Fruit fly (Drosophila melanogaster) whole organism, embryonic: ENCODE data around the gene Lamtor4.

Experiments
- Atf-2 ChIP-seq: fragments of 200-800 bp; sonication (Bioruptor generic); optimal IDR thresholded peaks from 2 replicates; lab custom pipeline; 2016; ENCODE audit warnings: missing biosample characterization, missing genetic modification characterization
- Atf6 ChIP-seq: fragments of 200-800 bp; sonication (Bioruptor generic); IDR thresholded peaks from 2 replicates; pipeline ENCODE4 v1.3.6; 2022; ENCODE audit warnings: missing biosample characterization, missing genetic modification characterization
- B-H2 ChIP-seq: fragments of 200-800 bp; sonication (Bioruptor generic); optimal IDR thresholded peaks from 2 replicates; lab custom pipeline; 2018; ENCODE audit warnings: missing biosample characterization, mild to moderate bottlenecking, missing genetic modification characterization
- BEAF-32 ChIP-seq: fragments of 200-800 bp; sonication (Bioruptor generic); optimal IDR thresholded peaks from 3 replicates; lab custom pipeline; 2017; ENCODE audit warnings: missing biosample characterization, missing genetic modification characterization, mild to moderate bottlenecking, moderate library complexity, missing genetic modification reagents
- CG10274 ChIP-seq: fragments of 200-800 bp; sonication (Bioruptor generic); optimal IDR thresholded peaks from 3 replicates; lab custom pipeline; 2017; ENCODE audit warnings: missing biosample characterization, mild to moderate bottlenecking, missing genetic modification characterization
- CG14710 ChIP-seq: fragments of 200-800 bp; sonication (Bioruptor generic); optimal IDR thresholded peaks from 3 replicates; lab custom pipeline; 2019; ENCODE audit warnings: missing biosample characterization, mild to moderate bottlenecking, missing genetic modification characterization, moderate library complexity
- CG15601 ChIP-seq: fragments of 200-800 bp; sonication (Bioruptor generic); optimal IDR thresholded peaks from 3 replicates; lab custom pipeline; 2019; ENCODE audit warnings: missing biosample characterization, mild to moderate bottlenecking, missing genetic modification characterization, moderate library complexity
- CG1647 ChIP-seq: fragments of 200-800 bp; sonication (Bioruptor generic); optimal IDR thresholded peaks from 3 replicates; lab custom pipeline; 2016; ENCODE audit warnings: missing biosample characterization, missing genetic modification characterization
- CG17186 ChIP-seq: fragments of 200-800 bp; sonication (Bioruptor generic); optimal IDR thresholded peaks from 3 replicates; lab custom pipeline; 2017; ENCODE audit warnings: missing biosample characterization, missing genetic modification reagents, missing genetic modification characterization
- CG17328 ChIP-seq: fragments of 200-800 bp; sonication (Bioruptor generic); IDR thresholded peaks from 2 replicates; pipeline ENCODE4 v1.3.6; 2022; ENCODE audit warnings: missing biosample characterization, missing genetic modification characterization
- CG31365 ChIP-seq: fragments of 200-800 bp; sonication (Bioruptor generic); optimal IDR thresholded peaks from 2 replicates; lab custom pipeline; 2018; ENCODE audit warnings: missing biosample characterization, mild to moderate bottlenecking, missing genetic modification characterization
- CG32532 ChIP-seq: fragments of 200-800 bp; sonication (Bioruptor generic); IDR thresholded peaks from 2 replicates; pipeline ENCODE4 v1.3.6; 2022; ENCODE audit warnings: missing biosample characterization, missing genetic modification characterization
- CG3838 ChIP-seq: fragments of 200-800 bp; sonication (Bioruptor generic); optimal IDR thresholded peaks from 3 replicates; lab custom pipeline; 2016; ENCODE audit warnings: missing biosample characterization, missing genetic modification characterization
- CG4820 ChIP-seq: fragments of 200-800 bp; sonication (Bioruptor generic); optimal IDR thresholded peaks from 3 replicates; lab custom pipeline; 2016; ENCODE audit warnings: missing biosample characterization, missing genetic modification characterization
- CG7786 ChIP-seq: fragments of 200-800 bp; sonication (Bioruptor generic); optimal IDR thresholded peaks from 2 replicates; lab custom pipeline; 2016; ENCODE audit warnings: missing biosample characterization, missing genetic modification characterization
- CG8281 ChIP-seq: fragments of 200-800 bp; sonication (Bioruptor generic); optimal IDR thresholded peaks from 2 replicates; lab custom pipeline; 2018; ENCODE audit warnings: missing biosample characterization, mild to moderate bottlenecking, missing genetic modification characterization, moderate library complexity
- CG8478 ChIP-seq: fragments of >200 bp; optimal IDR thresholded peaks from 2 replicates; lab custom pipeline; 2018
- CG9437 ChIP-seq: fragments of 200-800 bp; sonication (Bioruptor generic); optimal IDR thresholded peaks from 2 replicates; lab custom pipeline; 2018; ENCODE audit warnings: missing biosample characterization, mild to moderate bottlenecking, missing genetic modification characterization
- CG9932 ChIP-seq: fragments of 200-800 bp; sonication (Bioruptor generic); IDR thresholded peaks from 2 replicates; pipeline ENCODE4 v1.3.6; 2022; ENCODE audit warnings: missing biosample characterization, missing genetic modification characterization
- Chrac-16 ChIP-seq: fragments of 200-800 bp; sonication (Bioruptor generic); optimal IDR thresholded peaks from 3 replicates; lab custom pipeline; 2016; ENCODE audit warnings: missing biosample characterization, missing genetic modification characterization
- Dfd ChIP-seq, 2 experiments: fragments of >200 bp; optimal IDR thresholded peaks; 2 replicates each; lab custom pipeline; 2017; ENCODE audit warnings: missing biosample characterization in 2 of 2, missing genetic modification characterization in 2 of 2
- Dip2 ChIP-seq: fragments of 200-800 bp; sonication (Bioruptor generic); IDR thresholded peaks from 2 replicates; pipeline ENCODE4 v1.3.6; 2022; ENCODE audit warnings: missing biosample characterization, missing genetic modification characterization
- Fer1 ChIP-seq: fragments of 200-800 bp; sonication (Bioruptor generic); optimal IDR thresholded peaks from 2 replicates; lab custom pipeline; 2017; ENCODE audit warnings: missing biosample characterization, mild to moderate bottlenecking, missing genetic modification characterization
- Fer3 ChIP-seq: fragments of 200-800 bp; sonication (Bioruptor generic); optimal IDR thresholded peaks from 2 replicates; lab custom pipeline; 2018; ENCODE audit warnings: missing biosample characterization, mild to moderate bottlenecking, missing genetic modification characterization, moderate library complexity
- Gug ChIP-seq: fragments of 200-800 bp; sonication (Bioruptor generic); IDR thresholded peaks from 4 replicates; pipeline ENCODE4 v1.3.6; 2022; ENCODE audit warnings: missing biosample characterization, missing genetic modification characterization
- HHEX ChIP-seq: fragments of 200-800 bp; sonication (Bioruptor generic); optimal IDR thresholded peaks from 3 replicates; lab custom pipeline; 2017; ENCODE audit warnings: missing biosample characterization, mild to moderate bottlenecking, missing genetic modification characterization, missing genetic modification reagents
- Hmx ChIP-seq: fragments of 200-800 bp; sonication (Bioruptor generic); optimal IDR thresholded peaks from 2 replicates; lab custom pipeline; 2016; ENCODE audit warnings: missing biosample characterization, missing genetic modification characterization
- Hr3 ChIP-seq: fragments of 200-800 bp; sonication (Bioruptor generic); optimal IDR thresholded peaks from 3 replicates; lab custom pipeline; 2016; ENCODE audit warnings: missing biosample characterization, missing genetic modification characterization
- Kr ChIP-seq: fragments of 200-800 bp; sonication (Bioruptor generic); optimal IDR thresholded peaks from 2 replicates; lab custom pipeline; 2017; ENCODE audit warnings: missing biosample characterization, mild to moderate bottlenecking, missing genetic modification characterization
- Meics ChIP-seq: fragments of 200-800 bp; sonication (Bioruptor generic); optimal IDR thresholded peaks from 2 replicates; lab custom pipeline; 2017; ENCODE audit warnings: missing biosample characterization, mild to moderate bottlenecking, missing genetic modification characterization
- Pdp1 ChIP-seq, 2 experiments: fragments of 200-800 bp; sonication (Bioruptor generic); optimal IDR thresholded peaks; 3 replicates each; lab custom pipeline; 2016; ENCODE audit warnings: missing biosample characterization in 2 of 2, missing genetic modification characterization in 2 of 2, mild to moderate bottlenecking in 1 of 2, moderate library complexity in 1 of 2
- Ravus ChIP-seq: fragments of 200-800 bp; sonication (Bioruptor generic); IDR thresholded peaks from 2 replicates; pipeline ENCODE4 v1.3.6; 2022; ENCODE audit warnings: missing biosample characterization, missing genetic modification characterization
- Side ChIP-seq: fragments of 200-800 bp; sonication (Bioruptor generic); optimal IDR thresholded peaks from 2 replicates; lab custom pipeline; 2016; ENCODE audit warnings: missing biosample characterization, missing genetic modification characterization
- Trl ChIP-seq, 3 experiments: fragments of >200 bp in 2 of 3; fragments of 200-800 bp in 1 of 3; sonication (Bioruptor generic) in 1 of 3; optimal IDR thresholded peaks; 2 replicates in 1 of 3; 3 replicates in 2 of 3; lab custom pipeline; 2016 to 2017; ENCODE audit warnings: missing biosample characterization in 1 of 3, missing genetic modification characterization in 1 of 3
- ab ChIP-seq: fragments of 200-800 bp; sonication (Bioruptor generic); optimal IDR thresholded peaks from 2 replicates; lab custom pipeline; 2016; ENCODE audit warnings: missing biosample characterization, missing genetic modification characterization
- ac ChIP-seq: fragments of 200-800 bp; sonication (Bioruptor generic); optimal IDR thresholded peaks from 3 replicates; lab custom pipeline; 2017; ENCODE audit warnings: missing biosample characterization, mild to moderate bottlenecking, missing genetic modification characterization
- amos ChIP-seq: fragments of 200-800 bp; sonication (Bioruptor generic); IDR thresholded peaks from 2 replicates; pipeline ENCODE4 v1.3.6; 2022; ENCODE audit warnings: missing biosample characterization, missing genetic modification characterization; ENCODE audit not compliant: partially characterized antibody
- bbx ChIP-seq: fragments of 200-800 bp; sonication (Bioruptor generic); IDR thresholded peaks from 2 replicates; pipeline ENCODE4 v1.3.6; 2022; ENCODE audit warnings: missing biosample characterization, missing genetic modification characterization; ENCODE audit not compliant: partially characterized antibody
- bcd ChIP-seq: fragments of 200-800 bp; sonication (Bioruptor generic); optimal IDR thresholded peaks from 2 replicates; lab custom pipeline; 2017; ENCODE audit warnings: missing biosample characterization, mild to moderate bottlenecking, missing genetic modification characterization
- corto ChIP-seq: fragments of 200-800 bp; sonication (Bioruptor generic); optimal IDR thresholded peaks from 2 replicates; lab custom pipeline; 2016; ENCODE audit warnings: missing biosample characterization, mild to moderate bottlenecking, missing genetic modification characterization, moderate library complexity
- crp ChIP-seq, 2 experiments: fragments of 200-800 bp; sonication (Bioruptor generic); optimal IDR thresholded peaks; 2 replicates in 1 of 2; 3 replicates in 1 of 2; lab custom pipeline; 2017; ENCODE audit warnings: missing biosample characterization in 2 of 2, missing genetic modification characterization in 2 of 2, mild to moderate bottlenecking in 1 of 2, moderate library complexity in 1 of 2
- dysf ChIP-seq: fragments of 200-800 bp; sonication (Bioruptor generic); IDR thresholded peaks from 3 replicates; pipeline ENCODE4 v1.3.6; 2022; ENCODE audit warnings: missing biosample characterization, missing genetic modification characterization
- fru ChIP-seq: fragments of >200 bp; optimal IDR thresholded peaks from 2 replicates; lab custom pipeline; 2017
- gsb-n ChIP-seq: fragments of 200-800 bp; sonication (Bioruptor generic); optimal IDR thresholded peaks from 3 replicates; lab custom pipeline; 2018; ENCODE audit warnings: missing biosample characterization, mild to moderate bottlenecking, missing genetic modification characterization
- ind ChIP-seq: fragments of 200-800 bp; sonication (Bioruptor generic); optimal IDR thresholded peaks from 3 replicates; lab custom pipeline; 2016; ENCODE audit warnings: missing biosample characterization, missing genetic modification characterization
- kay ChIP-seq: fragments of 200-800 bp; sonication (Bioruptor generic); optimal IDR thresholded peaks from 2 replicates; lab custom pipeline; 2016; ENCODE audit warnings: missing biosample characterization, missing genetic modification characterization
- klu ChIP-seq: fragments of 200-800 bp; sonication (Bioruptor generic); IDR thresholded peaks from 2 replicates; pipeline ENCODE4 v1.3.6; 2022; ENCODE audit warnings: missing biosample characterization, missing genetic modification characterization
- peb ChIP-seq: fragments of 200-800 bp; sonication (Bioruptor generic); IDR thresholded peaks from 2 replicates; pipeline ENCODE4 v1.3.6; 2022; ENCODE audit warnings: missing biosample characterization, missing genetic modification characterization
- rib ChIP-seq: fragments of 200-800 bp; sonication (Bioruptor generic); IDR thresholded peaks from 2 replicates; pipeline ENCODE4 v1.3.6; 2022; ENCODE audit warnings: missing biosample characterization, missing genetic modification characterization
- slou ChIP-seq: fragments of 200-800 bp; sonication (Bioruptor generic); optimal IDR thresholded peaks from 3 replicates; lab custom pipeline; 2016; ENCODE audit warnings: missing biosample characterization, missing genetic modification characterization
- yki ChIP-seq: fragments of >200 bp; optimal IDR thresholded peaks from 3 replicates; lab custom pipeline; 2018
- zen2 ChIP-seq: fragments of 200-800 bp; sonication (Bioruptor generic); IDR thresholded peaks from 3 replicates; pipeline ENCODE4 v1.3.6; 2022; ENCODE audit warnings: missing biosample characterization, missing genetic modification characterization; ENCODE audit not compliant: partially characterized antibody

The Lamtor4 gene

DNA sequence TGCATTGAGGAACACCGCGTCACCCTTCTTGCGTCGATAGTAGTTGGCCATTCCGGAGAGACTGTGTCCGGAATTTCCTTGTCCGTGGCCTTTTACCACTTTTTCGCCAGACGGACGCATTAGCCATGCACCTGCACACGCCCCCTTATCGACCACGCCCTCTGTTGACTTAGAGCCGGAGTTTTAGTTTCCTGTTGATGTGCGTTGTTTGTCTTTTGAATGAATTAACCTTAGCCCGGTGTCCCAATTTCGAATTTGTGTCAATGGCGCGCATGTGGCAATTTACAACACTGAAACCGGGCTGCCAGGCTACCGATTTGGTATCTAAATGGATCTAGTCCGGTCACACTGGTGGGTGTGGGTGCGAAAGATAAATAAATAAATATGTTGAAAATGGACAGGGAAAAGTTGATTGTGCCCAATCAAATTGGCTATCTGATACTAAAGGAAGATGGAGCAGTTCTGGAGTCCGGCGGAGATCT is at the start of gene Lamtor4, which contains the start of gene Gr63a (continued):
- TF ChIP-seq CG32532 (GFP tag; lab: Robert Waterston, UW) (no peak), dysf (no peak), Fer3 (tag; lab: Kevin White, UChicago) (no peak), Hmx (GFP tag; lab: Kevin White, UChicago) (no peak), Side (GFP tag; lab: Kevin White, UChicago) (no peak), Meics (GFP tag; lab: Kevin White, UChicago) (no peak), rib (no peak), CG7786 (GFP tag; lab: Kevin White, UChicago) (peak; percentile 28), CG14710 (tag; lab: Kevin White, UChicago) (peak; percentile 44), slou (no peak), Hr3 (no peak), CG9932 (GFP tag; lab: Robert Waterston, UW) (peak; percentile 46; the same call in 1 of the 2 replicates), Ravus (GFP tag; lab: Robert Waterston, UW) (no peak), Atf6 (no peak), fru (lab: Kevin White, UChicago) (no peak), Gug (GFP tag; lab: Robert Waterston, UW) (no peak), bcd (GFP tag; lab: Kevin White, UChicago) (no peak), CG31365 (no peak), ab (GFP tag; lab: Kevin White, UChicago) (no peak), CG9437 (GFP tag; lab: Kevin White, UChicago) (no peak), crp (GFP tag; optimal IDR thresholded peaks at IDR 0.05; lab: Kevin White, UChicago) (no peak), Dfd (GFP tag; optimal IDR thresholded peaks at IDR 0.05; lab: Kevin White, UChicago) (no peak), Atf-2 (GFP tag; lab: Kevin White, UChicago) (no peak), Fer1 (GFP tag; lab: Kevin White, UChicago) (peak; percentile 29), ind (GFP tag; lab: Kevin White, UChicago) (no peak), Kr (no peak), Dip2 (GFP tag; lab: Robert Waterston, UW) (no peak), Chrac-16 (GFP tag; lab: Kevin White, UChicago) (no peak), bbx (GFP tag; lab: Robert Waterston, UW) (no peak), CG17186 (GFP tag; lab: Kevin White, UChicago) (peak; percentile 43), corto (no peak), HHEX (GFP tag; lab: Kevin White, UChicago) (no peak), CG8478 (lab: Kevin White, UChicago) (no peak), CG3838 (no peak), amos (GFP tag; lab: Robert Waterston, UW) (no peak), CG4820 (no peak), CG8281 (tag; lab: Kevin White, UChicago) (no peak), peb (GFP tag; lab: Robert Waterston, UW) (no peak), Trl (optimal IDR thresholded peaks at IDR 0.05; lab: Kevin White, UChicago) (no peak), Trl (GFP tag; optimal IDR thresholded peaks at IDR 0.05; lab: Kevin White, UChicago) (no peak), ac (GFP tag; lab: Kevin White, UChicago) (no peak), CG1647 (GFP tag; lab: Kevin White, UChicago) (peak; percentile 10), Pdp1 (GFP tag; optimal IDR thresholded peaks at IDR 0.05; lab: Kevin White, UChicago) (peak in 1 of 2 experiments; percentile 22), BEAF-32 (GFP tag; lab: Kevin White, UChicago) (peak; percentile 41), klu (GFP tag; lab: Robert Waterston, UW) (peak; percentile 36; the same call in 1 of the 2 replicates), CG10274 (GFP tag; lab: Kevin White, UChicago) (no peak), CG15601 (tag; lab: Kevin White, UChicago) (peak; percentile 34), kay (GFP tag; lab: Kevin White, UChicago) (no peak), CG17328 (GFP tag; lab: Robert Waterston, UW) (no peak), B-H2 (GFP tag; lab: Kevin White, UChicago) (peak; percentile 50), zen2 (no peak), yki (lab: Kevin White, UChicago) (no peak), gsb-n (tag; lab: Kevin White, UChicago) (no peak)
